Worm (Caenorhabditis elegans) whole organism, mixed stage, embryonic: ENCODE data around the gene oat-1.

Experiments used
- ces-1 ChIP-seq: fragments of 150-350 bp; optimal IDR thresholded peaks from 2 replicates; lab custom pipeline; 2014; ENCODE audit warnings: missing biosample characterization, missing genetic modification reagents, missing genetic modification characterization
- nhr-76 ChIP-seq: sonication (generic microtip); optimal IDR thresholded peaks from 2 replicates; lab custom pipeline; 2017; ENCODE audit warnings: missing biosample characterization, missing genetic modification characterization
- snpc-4 ChIP-seq: fragments of 150-350 bp; optimal IDR thresholded peaks from 2 replicates; lab custom pipeline; 2014; ENCODE audit warnings: missing biosample characterization, missing genetic modification characterization
- unc-62 ChIP-seq: fragments of 150-350 bp; optimal IDR thresholded peaks from 2 replicates; lab custom pipeline; 2014; ENCODE audit warnings: missing biosample characterization, missing genetic modification reagents, missing genetic modification characterization
- ztf-11 ChIP-seq: fragments of 150-350 bp; optimal IDR thresholded peaks from 2 replicates; lab custom pipeline; 2014; ENCODE audit warnings: missing biosample characterization, missing genetic modification characterization

DNA sequence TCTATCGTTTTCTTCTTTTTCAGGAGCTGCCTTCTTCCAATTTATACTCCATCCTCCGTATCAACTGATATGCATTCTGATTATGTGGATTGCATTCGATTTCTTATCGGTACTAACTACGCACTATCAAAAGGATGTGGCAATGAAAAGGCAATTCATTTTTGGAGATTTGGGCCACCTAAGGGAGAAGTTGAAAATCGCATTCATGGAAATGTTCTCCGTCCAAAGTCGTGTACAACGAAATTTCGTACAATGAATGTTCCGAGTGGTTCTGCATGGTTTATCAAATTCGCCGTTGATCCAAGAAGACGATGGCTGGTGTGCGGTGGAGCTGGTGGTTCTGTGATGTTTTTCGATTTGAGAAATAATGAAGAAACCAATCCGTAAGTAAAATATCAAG is 40.3 kb upstream of the oat-1 start, which contains the start of gene C09G4.4:
- TF ChIP-seq ces-1 (GFP tag; lab: Kevin White, UChicago) (no peak), unc-62 (GFP tag; lab: Kevin White, UChicago) (no peak), nhr-76 (tag; lab: Kevin White, UChicago) (no peak), ztf-11 (tag; lab: Kevin White, UChicago) (no peak), snpc-4 (tag; lab: Kevin White, UChicago) (no peak)
